Fruit fly (Drosophila melanogaster): Measurements from ENCODE around the gene REPTOR-BP.
A peak's percentile ranks its signal among the peaks of the same experiment; 100 is the strongest.

The REPTOR-BP gene

dm6 chr2L:10222550-10223231 is 41.2 kb upstream of the REPTOR-BP start, which contains the start of gene Bcs1 (continued):
- TF ChIP-seq pb (GFP tag; optimal IDR thresholded peaks at IDR 0.05) (no peak), lbe (GFP tag; optimal IDR thresholded peaks at IDR 0.05) (peak; percentile 62), danr (GFP tag; IDR thresholded peaks at IDR 0.05) (no peak), pzg (GFP tag; optimal IDR thresholded peaks at IDR 0.05) (peak; percentile 25), CG12071 (GFP tag; optimal IDR thresholded peaks at IDR 0.05) (no peak), abd-A (tag; optimal IDR thresholded peaks at IDR 0.05) (no peak), Lhr (GFP tag; optimal IDR thresholded peaks at IDR 0.05) (no peak), CG15269 (tag; optimal IDR thresholded peaks at IDR 0.05) (no peak), CG8924 (tag; optimal IDR thresholded peaks at IDR 0.05) (no peak), Med (GFP tag) (no peak), zfh2 (GFP tag; optimal IDR thresholded peaks at IDR 0.05) (no peak), CG10267 (tag; optimal IDR thresholded peaks at IDR 0.05) (peak; percentile 9), CG12299 (tag; optimal IDR thresholded peaks at IDR 0.05) (no peak), gfzf (GFP tag; optimal IDR thresholded peaks at IDR 0.05) (peak; percentile 57), kni (GFP tag; optimal IDR thresholded peaks at IDR 0.05) (no peak), CG12942 (GFP tag; optimal IDR thresholded peaks at IDR 0.05) (no peak), Doc2 (GFP tag; IDR thresholded peaks at IDR 0.05) (no peak), CG4282 (GFP tag; optimal IDR thresholded peaks at IDR 0.05) (no peak), B-H2 (GFP tag; optimal IDR thresholded peaks at IDR 0.05) (no peak), Atf6 (GFP tag; IDR thresholded peaks at IDR 0.05) (no peak), chif (GFP tag; optimal IDR thresholded peaks at IDR 0.05) (no peak), Oli (tag; optimal IDR thresholded peaks at IDR 0.05) (no peak), tll (GFP tag; optimal IDR thresholded peaks at IDR 0.05) (no peak), knrl (GFP tag; IDR thresholded peaks at IDR 0.05; ENCODE audit: partially characterized antibody) (no peak), Gug (GFP tag; IDR thresholded peaks at IDR 0.05) (no peak), Mad (GFP tag; optimal IDR thresholded peaks at IDR 0.05) (no peak), z (GFP tag; IDR thresholded peaks at IDR 0.05) (no peak), ato (GFP tag; IDR thresholded peaks at IDR 0.05; ENCODE audit: partially characterized antibody) (no peak), CG16863 (GFP tag; optimal IDR thresholded peaks at IDR 0.05) (no peak), dysf (GFP tag; IDR thresholded peaks at IDR 0.05) (no peak), ham (GFP tag; IDR thresholded peaks at IDR 0.05) (no peak), MESR4 (GFP tag; optimal IDR thresholded peaks at IDR 0.05) (peak; percentile 13), pfk (GFP tag; optimal IDR thresholded peaks at IDR 0.05) (no peak), en (GFP tag; optimal IDR thresholded peaks at IDR 0.05) (no peak), GATAe (GFP tag; conservative IDR thresholded peaks at IDR 0.05) (no peak), Hr3 (GFP tag; optimal IDR thresholded peaks at IDR 0.05) (no peak), CG1233 (GFP tag; optimal IDR thresholded peaks at IDR 0.05) (no peak), Mrtf (GFP tag; IDR thresholded peaks at IDR 0.05) (no peak), cas (GFP tag; IDR thresholded peaks at IDR 0.05) (no peak), Sin3A (optimal IDR thresholded peaks at IDR 0.05) (no peak), slp2 (GFP tag; optimal IDR thresholded peaks at IDR 0.05) (no peak), CG30020 (tag; optimal IDR thresholded peaks at IDR 0.05) (peak; percentile 69), eve (GFP tag; optimal IDR thresholded peaks at IDR 0.05) (peak in 1 of 2 experiments; percentile 69), CG11696 (GFP tag; IDR thresholded peaks at IDR 0.05) (no peak), psq (GFP tag; optimal IDR thresholded peaks at IDR 0.05) (no peak), fd96Cb (tag; optimal IDR thresholded peaks at IDR 0.05) (no peak), gsb (GFP tag; IDR thresholded peaks at IDR 0.05) (no peak), CG8281 (tag; optimal IDR thresholded peaks at IDR 0.05) (no peak), chn (GFP tag; optimal IDR thresholded peaks at IDR 0.05) (no peak), Abd-B (GFP tag; optimal IDR thresholded peaks at IDR 0.05) (no peak), CG14441 (GFP tag; IDR thresholded peaks at IDR 0.05) (no peak)
